Worm (Caenorhabditis elegans) whole organism, L4 larva: ENCODE measurements around the gene C16D2.1.

Experiments used
- F10B5.3 ChIP-seq: sonication (generic microtip); optimal IDR thresholded peaks from 2 replicates; lab custom pipeline; 2016; ENCODE audit warnings: mild to moderate bottlenecking, missing genetic modification characterization, missing compliant biosample characterization
- F37D6.2 ChIP-seq: sonication (generic microtip); optimal IDR thresholded peaks from 2 replicates; lab custom pipeline; 2016; ENCODE audit warnings: mild to moderate bottlenecking, missing genetic modification characterization, missing compliant biosample characterization
- F44E2.7 ChIP-seq: fragments of 200-800 bp; sonication (Bioruptor generic); IDR thresholded peaks from 2 replicates; pipeline ENCODE4 v2.1.2; 2022; ENCODE audit warnings: missing genetic modification characterization, missing compliant biosample characterization
- T20F7.1 ChIP-seq: fragments of 200-800 bp; sonication (Bioruptor generic); optimal IDR thresholded peaks from 2 replicates; lab custom pipeline; 2018; ENCODE audit warnings: mild to moderate bottlenecking, missing genetic modification characterization, missing compliant biosample characterization
- T26A8.4 ChIP-seq: fragments of 200-800 bp; sonication (Bioruptor generic); IDR thresholded peaks from 2 replicates; pipeline ENCODE4 v1.3.6; 2022; ENCODE audit warnings: missing genetic modification characterization, missing compliant biosample characterization
- Y5F2A.4 ChIP-seq: fragments of 200-800 bp; sonication (Bioruptor generic); optimal IDR thresholded peaks from 2 replicates; lab custom pipeline; 2018; ENCODE audit warnings: mild to moderate bottlenecking, missing genetic modification characterization, missing compliant biosample characterization
- Y75B8A.6 ChIP-seq: fragments of 200-800 bp; sonication (Bioruptor generic); IDR thresholded peaks from 2 replicates; pipeline ENCODE4 v1.3.6; 2022; ENCODE audit warnings: missing genetic modification reagents, missing genetic modification characterization, missing compliant biosample characterization
- ZK546.5 ChIP-seq, 2 experiments: sonication (generic microtip); optimal IDR thresholded peaks; 2 replicates each; lab custom pipeline; 2017; ENCODE audit warnings: missing biosample characterization in 2 of 2, missing genetic modification characterization in 2 of 2
- ama-1 ChIP-seq: fragments of 150-350 bp; optimal IDR thresholded peaks from 2 replicates; lab custom pipeline; 2014; ENCODE audit warnings: inconsistent platforms, mixed read lengths
- attf-4 ChIP-seq: sonication (generic microtip); optimal IDR thresholded peaks from 3 replicates; lab custom pipeline; 2017; ENCODE audit warnings: missing biosample characterization, missing genetic modification characterization
- ceh-20 ChIP-seq: fragments of 200-800 bp; sonication (Bioruptor generic); IDR thresholded peaks from 2 replicates; pipeline ENCODE4 v1.3.6; 2022; ENCODE audit warnings: missing genetic modification reagents, missing genetic modification characterization, missing compliant biosample characterization
- ceh-28 ChIP-seq: fragments of 150-350 bp; optimal IDR thresholded peaks from 2 replicates; lab custom pipeline; 2014; ENCODE audit warnings: missing biosample characterization, missing genetic modification reagents, missing genetic modification characterization
- ceh-44 ChIP-seq: fragments of 200-800 bp; sonication (Bioruptor generic); IDR thresholded peaks from 2 replicates; pipeline ENCODE4 v1.3.6; 2022; ENCODE audit warnings: missing genetic modification reagents, missing genetic modification characterization, missing compliant biosample characterization
- ceh-62 ChIP-seq: sonication (generic microtip); optimal IDR thresholded peaks from 2 replicates; lab custom pipeline; 2017; ENCODE audit warnings: missing biosample characterization, missing genetic modification characterization
- cey-2 ChIP-seq: sonication (generic microtip); optimal IDR thresholded peaks from 3 replicates; lab custom pipeline; 2017; ENCODE audit warnings: missing genetic modification characterization, mild to moderate bottlenecking, missing compliant biosample characterization, antibody characterized with exemption, borderline replicate concordance; ENCODE audit not compliant: insufficient read depth
- daf-12 ChIP-seq: fragments of 150-350 bp; optimal IDR thresholded peaks from 2 replicates; lab custom pipeline; 2014; ENCODE audit warnings: missing biosample characterization, missing genetic modification reagents, missing genetic modification characterization
- daf-19 ChIP-seq: fragments of 200-800 bp; sonication (Bioruptor generic); conservative IDR thresholded peaks from 2 replicates; pipeline ENCODE4 v1.3.6; 2022; ENCODE audit warnings: missing genetic modification characterization, missing compliant biosample characterization
- daf-8 ChIP-seq: fragments of 200-800 bp; sonication (Bioruptor generic); IDR thresholded peaks from 2 replicates; pipeline ENCODE4 v1.3.6; 2022; ENCODE audit warnings: missing genetic modification characterization, missing compliant biosample characterization
- dmd-9 ChIP-seq: fragments of 200-800 bp; sonication (Bioruptor generic); IDR thresholded peaks from 2 replicates; pipeline ENCODE4 v1.3.6; 2022; ENCODE audit warnings: missing genetic modification reagents, missing genetic modification characterization, missing compliant biosample characterization
- duxl-1 ChIP-seq: sonication (generic microtip); optimal IDR thresholded peaks from 2 replicates; lab custom pipeline; 2016; ENCODE audit warnings: mild to moderate bottlenecking, missing genetic modification characterization, moderate library complexity, missing compliant biosample characterization; ENCODE audit not compliant: poor library complexity
- egl-43 ChIP-seq: fragments of 200-800 bp; sonication (Bioruptor generic); IDR thresholded peaks from 2 replicates; pipeline ENCODE4 v1.3.6; 2022; ENCODE audit warnings: missing genetic modification reagents, missing genetic modification characterization, missing compliant biosample characterization
- fkh-10 ChIP-seq: fragments of 150-350 bp; optimal IDR thresholded peaks from 2 replicates; lab custom pipeline; 2014; ENCODE audit warnings: missing biosample characterization, missing genetic modification reagents, missing genetic modification characterization
- fos-1 ChIP-seq: fragments of 150-350 bp; optimal IDR thresholded peaks from 2 replicates; lab custom pipeline; 2014; ENCODE audit warnings: missing biosample characterization, missing genetic modification characterization
- gei-8 ChIP-seq: fragments of 200-800 bp; sonication (Bioruptor generic); optimal IDR thresholded peaks from 2 replicates; lab custom pipeline; 2018; ENCODE audit warnings: mild to moderate bottlenecking, missing genetic modification characterization, missing compliant biosample characterization
- hif-1 ChIP-seq, 2 experiments: sonication (generic microtip); optimal IDR thresholded peaks; 2 replicates each; lab custom pipeline; 2016 to 2017; ENCODE audit warnings: missing compliant biosample characterization in 2 of 2, missing genetic modification characterization in 2 of 2, missing genetic modification reagents in 2 of 2, missing genotype in 2 of 2, mild to moderate bottlenecking in 1 of 2
- hlh-11 ChIP-seq: fragments of 200-800 bp; sonication (Bioruptor generic); optimal IDR thresholded peaks from 2 replicates; lab custom pipeline; 2018; ENCODE audit warnings: mild to moderate bottlenecking, missing genetic modification characterization, missing compliant biosample characterization
- hmg-1.1 ChIP-seq: fragments of 200-800 bp; sonication (Bioruptor generic); IDR thresholded peaks from 2 replicates; pipeline ENCODE4 v1.3.6; 2022; ENCODE audit warnings: missing genetic modification reagents, missing genetic modification characterization, missing compliant biosample characterization
- jun-1 ChIP-seq: fragments of 150-350 bp; optimal IDR thresholded peaks from 2 replicates; lab custom pipeline; 2014; ENCODE audit warnings: missing biosample characterization, missing genetic modification reagents, missing genetic modification characterization
- lim-7 ChIP-seq: fragments of 200-800 bp; sonication (Bioruptor generic); IDR thresholded peaks from 2 replicates; pipeline ENCODE4 v1.3.6; 2022; ENCODE audit warnings: missing genetic modification characterization, missing compliant biosample characterization
- lin-29 ChIP-seq: fragments of 200-800 bp; sonication (Bioruptor generic); IDR thresholded peaks from 2 replicates; pipeline ENCODE4 v1.3.6; 2022; ENCODE audit warnings: missing genetic modification reagents, missing genetic modification characterization, missing compliant biosample characterization
- lin-38 ChIP-seq: fragments of 200-800 bp; sonication (Bioruptor generic); IDR thresholded peaks from 2 replicates; pipeline ENCODE4 v1.3.6; 2022; ENCODE audit warnings: missing genetic modification reagents, missing genetic modification characterization, missing compliant biosample characterization
- lir-3 ChIP-seq: sonication (generic microtip); optimal IDR thresholded peaks from 2 replicates; lab custom pipeline; 2016; ENCODE audit warnings: mild to moderate bottlenecking, missing genetic modification characterization, missing compliant biosample characterization
- madf-5 ChIP-seq, 2 experiments: fragments of 200-800 bp; sonication (Bioruptor generic); IDR thresholded peaks; 2 replicates each; pipeline ENCODE4 v1.3.6; 2022; ENCODE audit warnings: missing compliant biosample characterization in 2 of 2, missing genetic modification characterization in 2 of 2
- mep-1 ChIP-seq: fragments of 150-350 bp; sonication (generic microtip); optimal IDR thresholded peaks from 3 replicates; lab custom pipeline; 2014; ENCODE audit warnings: missing biosample characterization, missing genetic modification characterization
- mes-2 ChIP-seq: sonication (generic microtip); optimal IDR thresholded peaks from 2 replicates; lab custom pipeline; 2016; ENCODE audit warnings: missing genotype, mild to moderate bottlenecking, missing genetic modification characterization, missing compliant biosample characterization; ENCODE audit not compliant: poor library complexity, severe bottlenecking
- mxl-3 ChIP-seq: fragments of 200-800 bp; sonication (Bioruptor generic); optimal IDR thresholded peaks from 2 replicates; lab custom pipeline; 2018; ENCODE audit warnings: mild to moderate bottlenecking, missing genetic modification characterization, missing compliant biosample characterization
- nhr-11 ChIP-seq: fragments of 150-350 bp; optimal IDR thresholded peaks from 2 replicates; lab custom pipeline; 2014; ENCODE audit warnings: missing biosample characterization, missing genetic modification characterization
- nhr-25 ChIP-seq: sonication (generic microtip); optimal IDR thresholded peaks from 2 replicates; lab custom pipeline; 2017; ENCODE audit warnings: missing genetic modification characterization, mild to moderate bottlenecking, missing compliant biosample characterization, antibody characterized with exemption, moderate library complexity, borderline replicate concordance; ENCODE audit not compliant: insufficient read depth
- nhr-6 ChIP-seq: fragments of 150-350 bp; optimal IDR thresholded peaks from 2 replicates; lab custom pipeline; 2014; ENCODE audit warnings: missing biosample characterization, missing genetic modification characterization
- nhr-77 ChIP-seq: fragments of 150-350 bp; optimal IDR thresholded peaks from 2 replicates; lab custom pipeline; 2014; ENCODE audit warnings: missing biosample characterization, missing genetic modification characterization
- pha-4 ChIP-seq, 2 experiments: fragments of 150-350 bp in 1 of 2; fragments of 200-800 bp in 1 of 2; sonication (Bioruptor generic) in 1 of 2; IDR thresholded peaks in 1 of 2; optimal IDR thresholded peaks in 1 of 2; 2 replicates each; pipeline versions ENCODE4 v1.3.6 to Lab custom; 2014 to 2022; ENCODE audit warnings: missing genetic modification characterization in 2 of 2, missing genetic modification reagents in 2 of 2, missing biosample characterization in 1 of 2, missing compliant biosample characterization in 1 of 2
- pqm-1 ChIP-seq: sonication (generic microtip); optimal IDR thresholded peaks from 2 replicates; lab custom pipeline; 2017; ENCODE audit warnings: missing biosample characterization, missing genetic modification characterization
- rbr-2 ChIP-seq: sonication (generic microtip); optimal IDR thresholded peaks from 2 replicates; lab custom pipeline; 2016; ENCODE audit warnings: missing genotype, missing genetic modification characterization, missing compliant biosample characterization
- skn-1 ChIP-seq: fragments of 150-350 bp; optimal IDR thresholded peaks from 2 replicates; lab custom pipeline; 2014; ENCODE audit warnings: missing biosample characterization, missing genetic modification characterization
- snpc-1.2 ChIP-seq: fragments of 200-800 bp; sonication (Bioruptor generic); IDR thresholded peaks from 2 replicates; pipeline ENCODE4 v1.3.6; 2022; ENCODE audit warnings: missing genetic modification reagents, missing genetic modification characterization, missing compliant biosample characterization
- snpc-4 ChIP-seq: fragments of 150-350 bp; optimal IDR thresholded peaks from 2 replicates; lab custom pipeline; 2014; ENCODE audit warnings: missing biosample characterization, missing genetic modification characterization
- spr-3 ChIP-seq: fragments of 200-800 bp; sonication (Bioruptor generic); optimal IDR thresholded peaks from 2 replicates; lab custom pipeline; 2018; ENCODE audit warnings: mild to moderate bottlenecking, missing genetic modification characterization, missing compliant biosample characterization
- tra-1 ChIP-seq: fragments of 200-800 bp; sonication (Bioruptor generic); IDR thresholded peaks from 2 replicates; pipeline ENCODE4 v1.3.6; 2022; ENCODE audit warnings: missing genetic modification reagents, missing genetic modification characterization, missing compliant biosample characterization
- zip-11 ChIP-seq: fragments of 200-800 bp; sonication (Bioruptor generic); IDR thresholded peaks from 2 replicates; pipeline ENCODE4 v1.3.6; 2022; ENCODE audit warnings: missing genetic modification characterization, missing compliant biosample characterization
- ztf-11 ChIP-seq: fragments of 150-350 bp; optimal IDR thresholded peaks from 2 replicates; lab custom pipeline; 2014; ENCODE audit warnings: missing biosample characterization, missing genetic modification characterization
- ztf-7 ChIP-seq: fragments of 150-350 bp; optimal IDR thresholded peaks from 2 replicates; lab custom pipeline; 2014; ENCODE audit warnings: missing biosample characterization, missing genetic modification characterization

Gene C16D2.1

DNA sequence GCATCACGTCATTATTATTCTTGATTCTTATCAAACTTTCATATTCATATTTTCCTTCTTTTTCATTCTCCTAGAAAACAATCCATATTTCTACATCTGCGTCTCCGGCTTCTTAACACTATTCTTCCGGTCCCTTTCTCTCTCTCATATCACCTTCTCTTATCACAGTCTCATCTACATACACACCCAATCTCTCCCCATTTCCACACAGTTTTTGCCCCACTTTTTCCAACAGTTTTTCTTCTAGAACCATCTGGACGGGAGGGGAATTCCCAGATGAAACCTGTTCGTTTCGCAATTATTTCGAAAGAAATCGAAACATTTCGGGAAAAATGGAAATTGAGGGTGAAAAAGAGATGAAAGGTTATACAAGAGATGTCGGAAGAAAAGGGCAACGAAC, 3.3 kb upstream of the C16D2.1 start (continued):
- no peak for TF ChIP-seq snpc-4 (tag; lab: Kevin White, UChicago)
- TF ChIP-seq ZK546.5 (tag; optimal IDR thresholded peaks at IDR 0.05; lab: Kevin White, UChicago): no peak
- TF ChIP-seq fos-1 (tag; lab: Kevin White, UChicago): no peak
- no peak for TF ChIP-seq skn-1 (tag; lab: Kevin White, UChicago)
- no peak for TF ChIP-seq lir-3 (tag; lab: Kevin White, UChicago)
- TF ChIP-seq ceh-62: no peak
- TF ChIP-seq lin-29: peak; percentile 69
- TF ChIP-seq zip-11: no peak
- TF ChIP-seq tra-1 (GFP tag; lab: Robert Waterston, UW): peak; percentile 68; the same call in 1 of the 2 replicates
- 0 out of 2 replicates have a peak, but pooled peaks have one; percentile 13 for TF ChIP-seq Y75B8A.6
- TF ChIP-seq F44E2.7 (GFP tag; lab: Robert Waterston, UW): no peak
- no peak for TF ChIP-seq daf-8 (GFP tag; lab: Robert Waterston, UW)
- TF ChIP-seq daf-12: no peak
- TF ChIP-seq gei-8: no peak
- peak; percentile 19 for TF ChIP-seq mes-2 (tag; lab: Kevin White, UChicago)
- no peak for TF ChIP-seq jun-1 (tag; lab: Kevin White, UChicago)
- no peak for TF ChIP-seq nhr-25 (tag; lab: Kevin White, UChicago)
- TF ChIP-seq F37D6.2 (tag; lab: Kevin White, UChicago): no peak
- TF ChIP-seq hmg-1.1 (GFP tag; lab: Robert Waterston, UW): 0 out of 2 replicates have a peak, but pooled peaks have one; percentile 21
- TF ChIP-seq egl-43 (GFP tag; lab: Robert Waterston, UW): no peak
- TF ChIP-seq nhr-6: peak; percentile 51
- TF ChIP-seq snpc-1.2 (GFP tag; lab: Robert Waterston, UW): no peak
- no peak for TF ChIP-seq lim-7 (GFP tag; lab: Robert Waterston, UW)
- peak; percentile 40 for TF ChIP-seq mep-1
- no peak for TF ChIP-seq pha-4 (GFP tag; IDR thresholded peaks at IDR 0.05; lab: Robert Waterston, UW)
- no peak for TF ChIP-seq pha-4 (tag; optimal IDR thresholded peaks at IDR 0.05; lab: Kevin White, UChicago)
- no peak for TF ChIP-seq spr-3
- TF ChIP-seq madf-5 (GFP tag; IDR thresholded peaks at IDR 0.05; lab: Robert Waterston, UW): 0 out of 4 replicates have a peak, but pooled peaks of 1 of the 2 experiments have one; percentile 26
- no peak for TF ChIP-seq ztf-11 (tag; lab: Kevin White, UChicago)
- no peak for TF ChIP-seq ceh-44 (GFP tag; lab: Robert Waterston, UW)
- peak; percentile 70 for TF ChIP-seq ama-1
- TF ChIP-seq T26A8.4 (GFP tag; lab: Robert Waterston, UW): peak; percentile 34; the same call in 1 of the 2 replicates
- TF ChIP-seq attf-4 (tag; lab: Kevin White, UChicago): no peak
- peak; percentile 26; the same call in 1 of the 2 replicates for TF ChIP-seq lin-38 (GFP tag; lab: Robert Waterston, UW)
- peak; percentile 20 for TF ChIP-seq T20F7.1 (GFP tag; lab: Kevin White, UChicago)
- TF ChIP-seq fkh-10 (GFP tag; lab: Kevin White, UChicago): no peak
- peak in 1 of 2 experiments; percentile 11 for TF ChIP-seq hif-1 (tag; optimal IDR thresholded peaks at IDR 0.05; lab: Kevin White, UChicago)
- no peak for TF ChIP-seq daf-19 (GFP tag; lab: Robert Waterston, UW)
- no peak for TF ChIP-seq duxl-1 (tag; lab: Kevin White, UChicago)
- TF ChIP-seq hlh-11 (tag; lab: Kevin White, UChicago): peak; percentile 89
- no peak for TF ChIP-seq ceh-20 (GFP tag; lab: Robert Waterston, UW)
- no peak for TF ChIP-seq dmd-9 (GFP tag; lab: Robert Waterston, UW)
- no peak for TF ChIP-seq ceh-28 (tag; lab: Kevin White, UChicago)
- no peak for TF ChIP-seq Y5F2A.4 (GFP tag; lab: Kevin White, UChicago)
- TF ChIP-seq F10B5.3 (tag; lab: Kevin White, UChicago): no peak
- TF ChIP-seq pqm-1 (tag; lab: Kevin White, UChicago): peak; percentile 82
- TF ChIP-seq cey-2 (tag; lab: Kevin White, UChicago): peak; percentile 65
- peak; percentile 33 for TF ChIP-seq nhr-11
- peak; percentile 64 for TF ChIP-seq mxl-3 (GFP tag; lab: Kevin White, UChicago)
- peak; percentile 68 for TF ChIP-seq nhr-77
- TF ChIP-seq ztf-7: no peak
- peak; percentile 27 for TF ChIP-seq rbr-2
